Worm (Caenorhabditis elegans): ENCODE results near the gene srw-130.
A peak's percentile ranks its signal among the peaks of the same experiment; 100 is the strongest.
"Not testable (repeated sequence)": the region's sequence is repeated elsewhere in the genome, so short reads cannot be mapped to it uniquely, and the experiment has no call there.

Gene srw-130

ce11 chrV:3548798-3549197 lies at the start of gene srw-130:
srw-130 (minus strand) TSS chrV:3548898.
- TF ChIP-seq ceh-36 (tag; optimal IDR thresholded peaks at IDR 0.05), result no peak
- TF ChIP-seq hnd-1 (tag; optimal IDR thresholded peaks at IDR 0.05), result no peak
- TF ChIP-seq tra-4 (tag; optimal IDR thresholded peaks at IDR 0.05), result no peak
- no peak for TF ChIP-seq pes-1 (GFP tag; IDR thresholded peaks at IDR 0.05)
- no peak for TF ChIP-seq flt-1 (GFP tag; IDR thresholded peaks at IDR 0.05)
- TF ChIP-seq tbx-37 (GFP tag; conservative IDR thresholded peaks at IDR 0.05), result no peak
- no peak for TF ChIP-seq aly-1 (tag; optimal IDR thresholded peaks at IDR 0.05)
- TF ChIP-seq ets-7 (tag; optimal IDR thresholded peaks at IDR 0.05), result no peak

ce11 chrV:3597052-3597451 lies 48.4 kb upstream of the srw-130 start, which contains the start of gene srh-212:
srh-212 (minus strand) TSS chrV:3597152.
- not testable (repeated sequence) for TF ChIP-seq pes-1 (GFP tag; IDR thresholded peaks at IDR 0.05); tbx-37 (GFP tag; conservative IDR thresholded peaks at IDR 0.05); sea-1 (GFP tag; conservative IDR thresholded peaks at IDR 0.05)

ce11 chrV:3594936-3595335 lies 46.2 kb upstream of the srw-130 start, which contains the start of gene srh-213:
srh-213 (minus strand) TSS chrV:3595036.
- TF ChIP-seq tra-4 (tag; optimal IDR thresholded peaks at IDR 0.05), result no peak
- no peak for TF ChIP-seq B0310.2 (tag; optimal IDR thresholded peaks at IDR 0.05)
- no peak for TF ChIP-seq sea-1 (GFP tag; conservative IDR thresholded peaks at IDR 0.05)
- no peak for TF ChIP-seq ceh-13 (GFP tag; optimal IDR thresholded peaks at IDR 0.05)
- TF ChIP-seq tbx-37 (GFP tag; conservative IDR thresholded peaks at IDR 0.05), result no peak
- no peak for TF ChIP-seq flt-1 (GFP tag; IDR thresholded peaks at IDR 0.05)
- no peak for TF ChIP-seq scrt-1 (GFP tag; IDR thresholded peaks at IDR 0.05)
- no peak for TF ChIP-seq ets-7 (tag; optimal IDR thresholded peaks at IDR 0.05)
- no peak for TF ChIP-seq aly-1 (tag; optimal IDR thresholded peaks at IDR 0.05)
- no peak for TF ChIP-seq tbx-11 (GFP tag; IDR thresholded peaks at IDR 0.05)
- no peak for TF ChIP-seq F13C5.2 (tag; optimal IDR thresholded peaks at IDR 0.05)
- no peak for TF ChIP-seq hmbx-1 (tag; optimal IDR thresholded peaks at IDR 0.05)
- no peak for TF ChIP-seq ama-1 (optimal IDR thresholded peaks at IDR 0.05)
- no peak for TF ChIP-seq hnd-1 (tag; optimal IDR thresholded peaks at IDR 0.05)

- no peak for TF ChIP-seq hnd-1 (tag; optimal IDR thresholded peaks at IDR 0.05)
Measured at ce11 chrV:3592099-3592498, 43.4 kb upstream of the srw-130 start, which contains the start of gene T22F3.12. T22F3.12 (minus strand) TSS chrV:3592199.

- TF ChIP-seq scrt-1 (GFP tag; IDR thresholded peaks at IDR 0.05) (no peak), B0310.2 (tag; optimal IDR thresholded peaks at IDR 0.05) (no peak), pes-1 (GFP tag; IDR thresholded peaks at IDR 0.05) (0 out of 2 replicates have a peak, but pooled peaks have one; percentile 23)
Measured at ce11 chrV:3588223-3588622, 39.5 kb upstream of the srw-130 start.

ce11 chrV:3587633-3588032 lies 38.9 kb upstream of the srw-130 start:
- no peak for TF ChIP-seq tra-4 (tag; optimal IDR thresholded peaks at IDR 0.05)
- no peak for TF ChIP-seq hmbx-1 (tag; optimal IDR thresholded peaks at IDR 0.05)
- TF ChIP-seq hmg-4 (GFP tag; optimal IDR thresholded peaks at IDR 0.05), result peak; percentile 61
- TF ChIP-seq B0310.2 (tag; optimal IDR thresholded peaks at IDR 0.05), result peak; percentile 52
- peak; percentile 55; the same call in 1 of the 2 replicates for TF ChIP-seq tbx-11 (GFP tag; IDR thresholded peaks at IDR 0.05)
- TF ChIP-seq ceh-13 (GFP tag; optimal IDR thresholded peaks at IDR 0.05), result no peak
- no peak for TF ChIP-seq ets-7 (tag; optimal IDR thresholded peaks at IDR 0.05)
- peak; percentile 45; the same call in 1 of the 2 replicates for TF ChIP-seq scrt-1 (GFP tag; IDR thresholded peaks at IDR 0.05)
- TF ChIP-seq tbx-37 (GFP tag; conservative IDR thresholded peaks at IDR 0.05), result no peak
- no peak for TF ChIP-seq aly-1 (tag; optimal IDR thresholded peaks at IDR 0.05)
- TF ChIP-seq ama-1 (optimal IDR thresholded peaks at IDR 0.05), result no peak
- TF ChIP-seq pes-1 (GFP tag; IDR thresholded peaks at IDR 0.05), result peak; percentile 84
- TF ChIP-seq F13C5.2 (tag; optimal IDR thresholded peaks at IDR 0.05), result peak; percentile 59
- TF ChIP-seq ceh-36 (tag; optimal IDR thresholded peaks at IDR 0.05), result peak; percentile 60
- peak; percentile 28 for TF ChIP-seq hnd-1 (tag; optimal IDR thresholded peaks at IDR 0.05)
- TF ChIP-seq flt-1 (GFP tag; IDR thresholded peaks at IDR 0.05), result no peak; the same call in 1 of the 2 replicates
- peak; percentile 68; the same call in 1 of the 2 replicates for TF ChIP-seq sea-1 (GFP tag; conservative IDR thresholded peaks at IDR 0.05)

ce11 chrV:3586014-3586689 lies 37.5 kb upstream of the srw-130 start, which contains the start of the genes rpl-11.1 and T22F3.2:
rpl-11.1 (minus strand) TSS chrV:3586064.
T22F3.2 (plus strand) TSS chrV:3586639.
- TF ChIP-seq flt-1 (GFP tag; IDR thresholded peaks at IDR 0.05), result no peak
- no peak for TF ChIP-seq ets-7 (tag; optimal IDR thresholded peaks at IDR 0.05)
- TF ChIP-seq pes-1 (GFP tag; IDR thresholded peaks at IDR 0.05), result no peak
- peak; percentile 6 for TF ChIP-seq hmg-4 (GFP tag; optimal IDR thresholded peaks at IDR 0.05)

- no peak for TF ChIP-seq F13C5.2 (tag; optimal IDR thresholded peaks at IDR 0.05)
- TF ChIP-seq tbx-11 (GFP tag; IDR thresholded peaks at IDR 0.05), result no peak
- TF ChIP-seq aly-1 (tag; optimal IDR thresholded peaks at IDR 0.05), result no peak
- no peak for TF ChIP-seq ets-7 (tag; optimal IDR thresholded peaks at IDR 0.05)
- TF ChIP-seq scrt-1 (GFP tag; IDR thresholded peaks at IDR 0.05), result no peak
- TF ChIP-seq tra-4 (tag; optimal IDR thresholded peaks at IDR 0.05), result no peak
- TF ChIP-seq hmbx-1 (tag; optimal IDR thresholded peaks at IDR 0.05), result no peak
- no peak for TF ChIP-seq tbx-37 (GFP tag; conservative IDR thresholded peaks at IDR 0.05)
- no peak for TF ChIP-seq sea-1 (GFP tag; conservative IDR thresholded peaks at IDR 0.05)
- no peak for TF ChIP-seq hnd-1 (tag; optimal IDR thresholded peaks at IDR 0.05)
- TF ChIP-seq ama-1 (optimal IDR thresholded peaks at IDR 0.05), result no peak
- no peak for TF ChIP-seq hmg-4 (GFP tag; optimal IDR thresholded peaks at IDR 0.05)
- no peak for TF ChIP-seq pes-1 (GFP tag; IDR thresholded peaks at IDR 0.05)
- TF ChIP-seq ceh-13 (GFP tag; optimal IDR thresholded peaks at IDR 0.05), result no peak
- TF ChIP-seq ceh-36 (tag; optimal IDR thresholded peaks at IDR 0.05), result no peak
- TF ChIP-seq flt-1 (GFP tag; IDR thresholded peaks at IDR 0.05), result no peak
- no peak for TF ChIP-seq B0310.2 (tag; optimal IDR thresholded peaks at IDR 0.05)
Measured at ce11 chrV:3585011-3585410, 36.3 kb upstream of the srw-130 start.
